ENCODE assay signal across 6 worm cellular contexts in genomic region chrIII:10049682-10050081, ce11.
A peak's percentile ranks its signal among the peaks of the same experiment; 100 is the strongest.
TF ChIP-seq lines count a peak whose summit lies in the region.

Gene T16G12.1, minus strand, starts transcription at chrIII:10049857.

TF ChIP-seq in whole organism, L1 larva, 84 proteins besides CTCF, POLR2A, EP300 and RAD21:
- TF ChIP-seq elt-2 (tag; optimal IDR thresholded peaks at IDR 0.05; lab: Kevin White, UChicago) (peak; percentile 61), sptf-1 (tag; optimal IDR thresholded peaks at IDR 0.05; lab: Kevin White, UChicago) (no peak)
TF ChIP-seq in whole organism, L1 larva: peak in this region for 1.

TF ChIP-seq in whole organism, L2 larva, 48 proteins besides CTCF, POLR2A, EP300 and RAD21:
- no peak for TF ChIP-seq snpc-4 (tag; optimal IDR thresholded peaks at IDR 0.05; lab: Kevin White, UChicago)
- no peak for TF ChIP-seq alr-1 (tag; optimal IDR thresholded peaks at IDR 0.05; lab: Kevin White, UChicago)
- no peak for TF ChIP-seq aly-2 (tag; optimal IDR thresholded peaks at IDR 0.05; lab: Kevin White, UChicago)
- no peak for TF ChIP-seq crh-2 (tag; optimal IDR thresholded peaks at IDR 0.05; lab: Kevin White, UChicago)
- peak; percentile 94 for TF ChIP-seq fos-1 (tag; optimal IDR thresholded peaks at IDR 0.05; lab: Kevin White, UChicago)
- TF ChIP-seq zag-1 (tag; optimal IDR thresholded peaks at IDR 0.05; lab: Kevin White, UChicago), result no peak
- TF ChIP-seq ztf-11 (tag; optimal IDR thresholded peaks at IDR 0.05; lab: Kevin White, UChicago), result no peak
- TF ChIP-seq nhr-21 (tag; optimal IDR thresholded peaks at IDR 0.05; lab: Kevin White, UChicago), result no peak

TF ChIP-seq in whole organism, L3 larva, 47 proteins besides CTCF, POLR2A, EP300 and RAD21:
- no peak for TF ChIP-seq lin-15B (tag; optimal IDR thresholded peaks at IDR 0.05; lab: Kevin White, UChicago)
- TF ChIP-seq pqm-1 (tag; optimal IDR thresholded peaks at IDR 0.05; lab: Kevin White, UChicago), result peak; percentile 60
- TF ChIP-seq elt-2 (tag; optimal IDR thresholded peaks at IDR 0.05; lab: Kevin White, UChicago), result peak; percentile 82

TF ChIP-seq in whole organism, L4 larva, 104 proteins besides CTCF, POLR2A, EP300 and RAD21:
- TF ChIP-seq ZK337.2 (GFP tag; IDR thresholded peaks at IDR 0.05; lab: Robert Waterston, UW) (no peak), tra-1 (GFP tag; IDR thresholded peaks at IDR 0.05; lab: Robert Waterston, UW) (peak; percentile 39; the same call in 1 of the 2 replicates), fos-1 (tag; optimal IDR thresholded peaks at IDR 0.05; lab: Kevin White, UChicago) (no peak), nhr-102 (tag; optimal IDR thresholded peaks at IDR 0.05; lab: Kevin White, UChicago) (no peak), nhr-28 (tag; optimal IDR thresholded peaks at IDR 0.05; lab: Kevin White, UChicago) (peak; percentile 64), Y75B8A.6 (GFP tag; IDR thresholded peaks at IDR 0.05; lab: Robert Waterston, UW) (no peak), pqm-1 (tag; optimal IDR thresholded peaks at IDR 0.05; lab: Kevin White, UChicago) (peak; percentile 68), ctbp-1 (GFP tag; IDR thresholded peaks at IDR 0.05; lab: Robert Waterston, UW) (no peak), lin-15B (tag; optimal IDR thresholded peaks at IDR 0.05; lab: Kevin White, UChicago) (no peak), php-3 (GFP tag; IDR thresholded peaks at IDR 0.05; lab: Robert Waterston, UW) (no peak), unc-62 (GFP tag; optimal IDR thresholded peaks at IDR 0.05 in 1 of 2; lab: Kevin White, UChicago) (no peak), unc-62 (tag; optimal IDR thresholded peaks at IDR 0.05; lab: Kevin White, UChicago) (no peak), hlh-11 (tag; optimal IDR thresholded peaks at IDR 0.05; lab: Kevin White, UChicago) (peak; percentile 42), nhr-42 (GFP tag; IDR thresholded peaks at IDR 0.05; lab: Robert Waterston, UW) (no peak), nhr-11 (tag; optimal IDR thresholded peaks at IDR 0.05; lab: Kevin White, UChicago) (no peak), nhr-41 (GFP tag; IDR thresholded peaks at IDR 0.05; lab: Robert Waterston, UW) (no peak), lin-29 (GFP tag; IDR thresholded peaks at IDR 0.05; lab: Robert Waterston, UW) (no peak), dmd-6 (GFP tag; IDR thresholded peaks at IDR 0.05; lab: Robert Waterston, UW) (peak; percentile 70)

TF ChIP-seq in whole organism, late embryonic, 69 proteins besides CTCF, POLR2A, EP300 and RAD21:
- TF ChIP-seq che-1 (tag; optimal IDR thresholded peaks at IDR 0.05; lab: Kevin White, UChicago) (no peak), ahr-1 (tag; optimal IDR thresholded peaks at IDR 0.05; lab: Kevin White, UChicago) (no peak), elt-2 (tag; optimal IDR thresholded peaks at IDR 0.05; lab: Kevin White, UChicago) (peak; percentile 53)

TF ChIP-seq in whole organism, young adult, 124 proteins besides CTCF, POLR2A, EP300 and RAD21:
- no peak for TF ChIP-seq tbp1 (GFP tag; optimal IDR thresholded peaks at IDR 0.05; lab: Kevin White, UChicago)
- no peak for TF ChIP-seq C06A6.2 (GFP tag; conservative IDR thresholded peaks at IDR 0.05; lab: Robert Waterston, UW)
- TF ChIP-seq nhr-80 (tag; optimal IDR thresholded peaks at IDR 0.05; lab: Kevin White, UChicago), result peak; percentile 68
